Worm (Caenorhabditis elegans) whole organism, L3 larva: ENCODE data around the gene Y51B9A.14.

Source experiments
- R02D3.7 ChIP-seq: fragments of 150-350 bp; optimal IDR thresholded peaks from 2 replicates; lab custom pipeline; 2014; ENCODE audit warnings: missing biosample characterization, missing genetic modification characterization
- ZK546.5 ChIP-seq: sonication (generic microtip); optimal IDR thresholded peaks from 2 replicates; lab custom pipeline; 2017; ENCODE audit warnings: missing biosample characterization, missing genetic modification characterization
- aly-2 ChIP-seq: fragments of 150-350 bp; optimal IDR thresholded peaks from 2 replicates; lab custom pipeline; 2014; ENCODE audit warnings: missing biosample characterization, missing genetic modification characterization
- ceh-28 ChIP-seq: fragments of 150-350 bp; optimal IDR thresholded peaks from 2 replicates; lab custom pipeline; 2014; ENCODE audit warnings: missing biosample characterization, missing genetic modification reagents, missing genetic modification characterization
- ceh-9 ChIP-seq: sonication (generic microtip); optimal IDR thresholded peaks from 2 replicates; lab custom pipeline; 2018; ENCODE audit warnings: missing biosample characterization, missing genetic modification characterization
- daf-12 ChIP-seq: fragments of 150-350 bp; optimal IDR thresholded peaks from 2 replicates; lab custom pipeline; 2014; ENCODE audit warnings: missing biosample characterization, missing genetic modification reagents, missing genetic modification characterization
- egl-27 ChIP-seq: sonication (generic microtip); optimal IDR thresholded peaks from 4 replicates; lab custom pipeline; 2017; ENCODE audit warnings: missing biosample characterization, missing genetic modification reagents, missing genetic modification characterization
- egl-5 ChIP-seq: fragments of 150-350 bp; optimal IDR thresholded peaks from 2 replicates; lab custom pipeline; 2017; ENCODE audit warnings: missing biosample characterization, missing genetic modification reagents, missing genetic modification characterization, inconsistent platforms
- elt-1 ChIP-seq: fragments of 150-350 bp; optimal IDR thresholded peaks from 2 replicates; lab custom pipeline; 2014; ENCODE audit warnings: missing biosample characterization, missing genetic modification characterization
- elt-2 ChIP-seq: sonication (generic microtip); optimal IDR thresholded peaks from 2 replicates; lab custom pipeline; 2016; ENCODE audit warnings: missing genetic modification reagents, mild to moderate bottlenecking, missing genetic modification characterization, missing compliant biosample characterization
- eor-1 ChIP-seq, 2 experiments: fragments of 150-350 bp; optimal IDR thresholded peaks; 2 replicates each; lab custom pipeline; 2014 to 2018; ENCODE audit warnings: missing biosample characterization in 2 of 2, missing genetic modification characterization in 2 of 2
- fkh-10 ChIP-seq: sonication (generic microtip); optimal IDR thresholded peaks from 2 replicates; lab custom pipeline; 2017; ENCODE audit warnings: missing biosample characterization, missing genetic modification reagents, missing genetic modification characterization
- fkh-2 ChIP-seq: fragments of 150-350 bp; optimal IDR thresholded peaks from 2 replicates; lab custom pipeline; 2014; ENCODE audit warnings: missing biosample characterization, missing genetic modification reagents, missing genetic modification characterization
- fos-1 ChIP-seq: fragments of 150-350 bp; optimal IDR thresholded peaks from 2 replicates; lab custom pipeline; 2014; ENCODE audit warnings: missing biosample characterization, missing genetic modification characterization
- hmg-11 ChIP-seq: sonication (generic microtip); optimal IDR thresholded peaks from 2 replicates; lab custom pipeline; 2016; ENCODE audit warnings: missing genetic modification characterization, missing compliant biosample characterization
- jun-1 ChIP-seq: fragments of 150-350 bp; optimal IDR thresholded peaks from 2 replicates; lab custom pipeline; 2014; ENCODE audit warnings: missing biosample characterization, missing genetic modification reagents, missing genetic modification characterization
- lin-15B ChIP-seq: fragments of 150-350 bp; optimal IDR thresholded peaks from 2 replicates; lab custom pipeline; 2014; ENCODE audit warnings: missing biosample characterization, missing genetic modification characterization
- lin-39 ChIP-seq: fragments of 150-350 bp; optimal IDR thresholded peaks from 2 replicates; lab custom pipeline; 2018; ENCODE audit warnings: missing biosample characterization, missing genetic modification reagents, missing genetic modification characterization
- lsy-12 ChIP-seq: sonication (generic microtip); optimal IDR thresholded peaks from 2 replicates; lab custom pipeline; 2016; ENCODE audit warnings: mild to moderate bottlenecking, missing genetic modification characterization, missing compliant biosample characterization
- mdl-1 ChIP-seq: fragments of 150-350 bp; optimal IDR thresholded peaks from 2 replicates; lab custom pipeline; 2014; ENCODE audit warnings: missing biosample characterization, missing genetic modification characterization
- mml-1 ChIP-seq: fragments of 150-350 bp; sonication (generic microtip); optimal IDR thresholded peaks from 3 replicates; lab custom pipeline; 2014; ENCODE audit warnings: missing biosample characterization, missing genetic modification characterization
- nhr-11 ChIP-seq: fragments of 150-350 bp; optimal IDR thresholded peaks from 2 replicates; lab custom pipeline; 2014; ENCODE audit warnings: missing biosample characterization, missing genetic modification characterization
- nhr-23 ChIP-seq: fragments of 150-350 bp; optimal IDR thresholded peaks from 2 replicates; lab custom pipeline; 2014; ENCODE audit warnings: missing biosample characterization, missing genetic modification reagents, missing genetic modification characterization
- nhr-237 ChIP-seq: fragments of 150-350 bp; optimal IDR thresholded peaks from 2 replicates; lab custom pipeline; 2014; ENCODE audit warnings: missing biosample characterization, missing genetic modification characterization
- nhr-67 ChIP-seq: fragments of 150-350 bp; optimal IDR thresholded peaks from 2 replicates; lab custom pipeline; 2014; ENCODE audit warnings: missing biosample characterization, missing genetic modification characterization
- nhr-76 ChIP-seq: fragments of 150-350 bp; sonication (generic microtip); optimal IDR thresholded peaks from 5 replicates; lab custom pipeline; 2014; ENCODE audit warnings: missing biosample characterization, missing genetic modification characterization
- nhr-77 ChIP-seq: fragments of 150-350 bp; optimal IDR thresholded peaks from 2 replicates; lab custom pipeline; 2014; ENCODE audit warnings: missing biosample characterization, missing genetic modification characterization
- pha-4 ChIP-seq: fragments of 150-350 bp; optimal IDR thresholded peaks from 2 replicates; lab custom pipeline; 2014; ENCODE audit warnings: missing biosample characterization, missing genetic modification reagents, missing genetic modification characterization
- unc-39 ChIP-seq: sonication (generic microtip); optimal IDR thresholded peaks from 4 replicates; lab custom pipeline; 2017; ENCODE audit warnings: missing biosample characterization, missing genetic modification characterization
- unc-62 ChIP-seq: fragments of 150-350 bp; sonication (generic microtip); optimal IDR thresholded peaks from 4 replicates; lab custom pipeline; 2014; ENCODE audit warnings: missing biosample characterization, missing genetic modification reagents, missing genetic modification characterization
- zag-1 ChIP-seq: fragments of 150-350 bp; optimal IDR thresholded peaks from 2 replicates; lab custom pipeline; 2014; ENCODE audit warnings: missing biosample characterization, missing genetic modification characterization
- ztf-11 ChIP-seq: fragments of 150-350 bp; optimal IDR thresholded peaks from 2 replicates; lab custom pipeline; 2014; ENCODE audit warnings: missing biosample characterization, missing genetic modification characterization
- ztf-4 ChIP-seq: fragments of 150-350 bp; optimal IDR thresholded peaks from 2 replicates; lab custom pipeline; 2014; ENCODE audit warnings: missing biosample characterization, missing genetic modification characterization

The Y51B9A.14 gene

DNA sequence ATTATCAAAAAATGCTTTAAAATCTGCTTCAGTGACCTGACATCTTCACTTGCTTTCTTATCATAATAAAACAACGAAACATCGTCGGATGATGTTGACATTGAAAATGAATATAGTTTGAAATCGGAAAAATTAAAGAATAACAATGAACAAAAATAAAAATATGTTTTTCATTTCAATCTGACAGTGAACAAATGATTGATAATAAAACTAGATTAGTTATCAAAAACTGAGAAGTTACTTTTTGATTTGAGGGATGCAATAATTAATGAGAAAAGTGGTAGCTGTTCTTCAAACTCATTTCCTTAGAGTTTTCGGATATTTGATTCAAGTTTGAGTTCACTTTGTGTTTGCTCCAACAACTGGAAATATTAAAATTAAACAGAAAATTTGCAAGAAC is 45.3 kb upstream of the Y51B9A.14 start, which contains the start of gene chil-15:
Gene chil-15, minus strand, starts transcription at position 101 of the 400 bp plus-strand sequence.
- no peak for TF ChIP-seq nhr-76 (tag; lab: Kevin White, UChicago)

DNA sequence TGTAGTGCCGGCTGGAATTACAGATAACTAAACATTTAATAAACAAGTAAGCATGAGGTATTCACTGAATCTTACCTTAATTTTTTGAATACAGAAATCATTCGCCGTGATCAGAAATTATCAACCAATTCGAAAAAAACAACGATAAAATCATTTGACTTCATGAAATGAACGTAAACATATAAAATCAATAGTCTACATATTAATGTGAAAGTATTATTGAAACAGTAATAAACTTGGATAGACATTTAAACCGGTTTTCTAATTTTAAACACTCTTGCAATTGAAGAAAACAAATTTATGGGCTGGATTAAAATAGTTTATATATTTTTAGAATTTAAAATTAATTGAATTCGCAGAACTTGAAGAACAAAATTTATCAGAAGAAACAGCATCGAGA is 43.6 kb upstream of the Y51B9A.14 start, which contains the start of gene chil-16:
Gene chil-16, minus strand, starts transcription at position 101 of the 400 bp plus-strand sequence.
- no peak for TF ChIP-seq ztf-4 (tag; lab: Kevin White, UChicago)
- no peak for TF ChIP-seq elt-2 (tag; lab: Kevin White, UChicago)

DNA sequence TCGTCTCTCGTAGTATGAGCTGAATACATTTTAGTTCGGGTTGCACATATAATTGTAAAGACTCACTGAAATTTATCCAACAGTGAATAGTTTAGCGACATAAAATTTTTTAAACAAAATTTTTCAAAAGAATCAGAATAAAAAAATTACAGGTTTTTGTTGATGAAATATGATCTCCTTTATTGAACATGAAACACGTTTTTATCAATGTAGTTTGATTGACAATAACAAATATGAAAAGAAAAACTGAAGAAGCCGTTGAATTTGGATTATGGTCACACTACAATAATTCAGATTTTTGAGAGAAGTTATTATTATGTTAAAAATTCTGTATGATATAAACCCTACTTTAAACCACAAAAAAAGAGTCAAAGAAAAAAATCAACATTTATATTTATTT is 41.8 kb upstream of the Y51B9A.14 start, which contains the start of gene chil-17:
Gene chil-17, minus strand, starts transcription at position 101 of the 400 bp plus-strand sequence.
- TF ChIP-seq jun-1 (tag; lab: Kevin White, UChicago) (no peak), nhr-77 (tag; lab: Kevin White, UChicago) (no peak), nhr-11 (no peak), hmg-11 (tag; lab: Kevin White, UChicago) (no peak), zag-1 (tag; lab: Kevin White, UChicago) (no peak), lin-39 (tag; lab: Kevin White, UChicago) (no peak), fos-1 (tag; lab: Kevin White, UChicago) (no peak), nhr-23 (no peak), unc-62 (GFP tag; lab: Kevin White, UChicago) (no peak), aly-2 (no peak), elt-1 (tag; lab: Kevin White, UChicago) (no peak), egl-5 (tag; lab: Kevin White, UChicago) (no peak), mml-1 (tag; lab: Kevin White, UChicago) (no peak), eor-1 (tag; optimal IDR thresholded peaks at IDR 0.05; lab: Kevin White, UChicago) (no peak), R02D3.7 (tag; lab: Kevin White, UChicago) (no peak), fkh-2 (tag; lab: Kevin White, UChicago) (no peak), pha-4 (tag; lab: Kevin White, UChicago) (no peak), mdl-1 (tag; lab: Kevin White, UChicago) (no peak)

DNA sequence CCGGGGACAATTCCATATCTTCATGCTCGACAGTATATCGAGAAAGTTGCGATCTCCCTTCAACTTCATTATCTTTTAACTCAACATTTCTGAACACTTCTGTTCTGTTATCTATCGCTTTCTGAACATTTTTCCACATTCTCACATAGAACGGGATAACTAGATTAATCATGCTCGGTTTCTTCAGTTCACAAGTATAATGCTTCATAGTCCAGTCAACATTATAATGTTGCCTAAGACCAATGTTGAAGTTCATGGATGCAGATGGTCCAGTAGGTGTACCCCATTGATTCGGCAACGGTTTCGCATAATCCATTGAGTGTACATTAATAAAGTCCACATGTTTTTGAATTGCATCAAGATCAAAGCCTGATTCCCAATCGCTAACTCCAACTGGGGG is 40.6 kb upstream of the Y51B9A.14 start:
- no peak for TF ChIP-seq nhr-67 (tag; lab: Kevin White, UChicago)
- TF ChIP-seq lin-15B (tag; lab: Kevin White, UChicago), result no peak
- TF ChIP-seq elt-2 (tag; lab: Kevin White, UChicago), result no peak
- no peak for TF ChIP-seq ceh-9 (tag; lab: Kevin White, UChicago)
- TF ChIP-seq zag-1 (tag; lab: Kevin White, UChicago), result no peak
- no peak for TF ChIP-seq unc-39 (tag; lab: Kevin White, UChicago)
- TF ChIP-seq lsy-12 (tag; lab: Kevin White, UChicago), result no peak

DNA sequence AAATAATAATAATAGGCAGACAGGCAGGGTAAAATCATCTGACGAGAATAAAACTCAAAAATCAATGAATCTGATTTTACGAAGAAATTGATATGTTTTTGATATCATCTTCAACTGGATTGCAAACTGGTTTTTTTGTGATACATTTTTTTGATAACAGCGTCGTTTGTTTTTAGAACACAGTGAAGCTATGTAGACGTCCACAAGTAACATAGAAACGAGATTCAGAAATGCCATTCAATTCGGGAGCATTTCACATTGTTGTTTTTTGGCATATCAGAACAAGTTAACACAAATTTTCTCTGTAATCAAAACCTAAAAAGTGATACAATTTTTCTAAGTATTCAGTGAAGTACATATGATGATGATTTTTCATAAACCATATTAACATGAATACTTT is 40.0 kb upstream of the Y51B9A.14 start, which contains the start of gene chil-13:
Gene chil-13, minus strand, starts transcription at position 101 of the 400 bp plus-strand sequence.
- no peak for TF ChIP-seq nhr-23
- no peak for TF ChIP-seq nhr-76 (tag; lab: Kevin White, UChicago)
- no peak for TF ChIP-seq fkh-2 (tag; lab: Kevin White, UChicago)
- TF ChIP-seq egl-27, result no peak
- TF ChIP-seq ZK546.5 (tag; lab: Kevin White, UChicago), result no peak
- TF ChIP-seq zag-1 (tag; lab: Kevin White, UChicago), result no peak
- TF ChIP-seq mml-1 (tag; lab: Kevin White, UChicago), result no peak
- no peak for TF ChIP-seq mdl-1 (tag; lab: Kevin White, UChicago)
- no peak for TF ChIP-seq egl-5 (tag; lab: Kevin White, UChicago)
- no peak for TF ChIP-seq daf-12 (tag; lab: Kevin White, UChicago)
- no peak for TF ChIP-seq unc-39 (tag; lab: Kevin White, UChicago)
- no peak for TF ChIP-seq ztf-4 (tag; lab: Kevin White, UChicago)
- TF ChIP-seq lsy-12 (tag; lab: Kevin White, UChicago), result no peak
- no peak for TF ChIP-seq R02D3.7 (tag; lab: Kevin White, UChicago)
- TF ChIP-seq nhr-77 (tag; lab: Kevin White, UChicago), result no peak
- TF ChIP-seq lin-39 (tag; lab: Kevin White, UChicago), result no peak
- TF ChIP-seq fos-1 (tag; lab: Kevin White, UChicago), result no peak
- TF ChIP-seq elt-1 (tag; lab: Kevin White, UChicago), result no peak

DNA sequence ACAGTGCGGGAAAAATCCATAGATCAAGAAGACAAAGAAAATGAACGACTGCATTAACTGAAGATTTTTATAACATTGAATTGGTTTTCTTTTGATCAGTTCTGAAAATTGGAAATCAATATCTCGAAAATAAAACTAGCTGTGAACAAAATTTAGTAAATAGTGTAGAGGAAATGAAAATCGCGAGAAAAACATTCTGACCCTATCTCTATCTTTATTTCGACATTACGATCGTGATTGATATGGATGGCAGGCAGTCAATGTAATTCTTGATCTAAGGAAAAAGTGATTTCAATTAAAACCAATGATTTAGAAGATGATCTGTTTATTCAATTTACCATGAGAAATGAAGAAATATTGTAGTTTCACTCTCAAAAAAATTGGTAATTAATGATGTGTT is 37.7 kb upstream of the Y51B9A.14 start, which contains the start of gene kin-16:
Gene kin-16, minus strand, starts transcription at position 101 of the 400 bp plus-strand sequence.
- TF ChIP-seq mdl-1 (tag; lab: Kevin White, UChicago) (no peak), ztf-11 (tag; lab: Kevin White, UChicago) (no peak), nhr-76 (tag; lab: Kevin White, UChicago) (no peak), elt-2 (tag; lab: Kevin White, UChicago) (no peak), ceh-28 (tag; lab: Kevin White, UChicago) (no peak), eor-1 (tag; optimal IDR thresholded peaks at IDR 0.05; lab: Kevin White, UChicago) (no peak), lin-39 (tag; lab: Kevin White, UChicago) (no peak), ztf-4 (tag; lab: Kevin White, UChicago) (no peak), fos-1 (tag; lab: Kevin White, UChicago) (no peak), nhr-23 (no peak), aly-2 (no peak), nhr-77 (tag; lab: Kevin White, UChicago) (no peak), jun-1 (tag; lab: Kevin White, UChicago) (no peak), lsy-12 (tag; lab: Kevin White, UChicago) (no peak), hmg-11 (tag; lab: Kevin White, UChicago) (no peak), nhr-237 (tag; lab: Kevin White, UChicago) (no peak), ceh-9 (tag; lab: Kevin White, UChicago) (no peak), fkh-10 (GFP tag; lab: Kevin White, UChicago) (no peak)
